Worm (Caenorhabditis elegans): ENCODE measurements around the gene R09H10.1.

R09H10.1 gene

ce11 chrIV:10590649-10591048 lies 9.4 kb upstream of the R09H10.1 start, which contains the start of the genes C43F9.5 and nkb-2:
Gene C43F9.5, minus strand, starts transcription at chrIV:10590749.
Gene nkb-2, plus strand, starts transcription at chrIV:10590925.
- TF ChIP-seq arid-1 (GFP tag; conservative IDR thresholded peaks at IDR 0.05): no peak
- no peak for TF ChIP-seq dve-1 (tag; optimal IDR thresholded peaks at IDR 0.05; ENCODE audit: insufficient read depth)
- TF ChIP-seq php-3 (GFP tag; IDR thresholded peaks at IDR 0.05): no peak
- TF ChIP-seq snpc-4 (tag; optimal IDR thresholded peaks at IDR 0.05): no peak
- TF ChIP-seq ZK546.5 (tag; optimal IDR thresholded peaks at IDR 0.05): no peak
- no peak for TF ChIP-seq lin-13 (GFP tag; optimal IDR thresholded peaks at IDR 0.05)
- no peak for TF ChIP-seq daf-12 (tag; optimal IDR thresholded peaks at IDR 0.05)
- no peak for TF ChIP-seq ceh-82 (tag; optimal IDR thresholded peaks at IDR 0.05)
- TF ChIP-seq nhr-76 (tag; optimal IDR thresholded peaks at IDR 0.05): no peak
- TF ChIP-seq egl-43 (GFP tag; IDR thresholded peaks at IDR 0.05): no peak
- TF ChIP-seq F10B5.3 (tag; optimal IDR thresholded peaks at IDR 0.05): no peak
- TF ChIP-seq madf-5 (GFP tag; IDR thresholded peaks at IDR 0.05): no peak
- no peak for TF ChIP-seq spr-3 (GFP tag; optimal IDR thresholded peaks at IDR 0.05)
- no peak for TF ChIP-seq nhr-11 (tag; optimal IDR thresholded peaks at IDR 0.05)
- no peak for TF ChIP-seq egl-27 (tag; optimal IDR thresholded peaks at IDR 0.05)
- no peak for TF ChIP-seq daf-19 (GFP tag; conservative IDR thresholded peaks at IDR 0.05)

ce11 chrIV:10593570-10593969 lies 6.5 kb upstream of the R09H10.1 start, which contains the start of gene C43F9.7:
Gene C43F9.7, minus strand, starts transcription at chrIV:10593670.
- no peak for TF ChIP-seq zag-1 (tag; optimal IDR thresholded peaks at IDR 0.05)
- no peak for TF ChIP-seq T20F7.1 (GFP tag; optimal IDR thresholded peaks at IDR 0.05)
- TF ChIP-seq Y48G9A.11 (GFP tag; IDR thresholded peaks at IDR 0.05): no peak
- no peak for TF ChIP-seq Y5F2A.4 (GFP tag; optimal IDR thresholded peaks at IDR 0.05)
- TF ChIP-seq ceh-62 (tag; optimal IDR thresholded peaks at IDR 0.05): no peak
- no peak for TF ChIP-seq unc-62 (GFP tag; optimal IDR thresholded peaks at IDR 0.05 in 1 of 2)
- TF ChIP-seq unc-62 (tag; optimal IDR thresholded peaks at IDR 0.05): no peak
- no peak for TF ChIP-seq snpc-4 (tag; optimal IDR thresholded peaks at IDR 0.05)
- TF ChIP-seq mxl-3 (GFP tag; optimal IDR thresholded peaks at IDR 0.05): no peak
- no peak for TF ChIP-seq duxl-1 (tag; optimal IDR thresholded peaks at IDR 0.05; ENCODE audit: poor library complexity)
- TF ChIP-seq nhr-11 (tag; optimal IDR thresholded peaks at IDR 0.05): no peak
- no peak for TF ChIP-seq ztf-7 (tag; optimal IDR thresholded peaks at IDR 0.05)
- TF ChIP-seq zip-2 (tag; optimal IDR thresholded peaks at IDR 0.05): no peak
- TF ChIP-seq zfp-2 (tag; optimal IDR thresholded peaks at IDR 0.05): no peak
- no peak for TF ChIP-seq lin-39 (tag; optimal IDR thresholded peaks at IDR 0.05)
- TF ChIP-seq jun-1 (tag; optimal IDR thresholded peaks at IDR 0.05): no peak
- TF ChIP-seq Y75B8A.6 (GFP tag; IDR thresholded peaks at IDR 0.05): no peak
- TF ChIP-seq zip-11 (GFP tag; IDR thresholded peaks at IDR 0.05): no peak
- TF ChIP-seq nhr-77 (tag; optimal IDR thresholded peaks at IDR 0.05): no peak

- TF ChIP-seq T20F7.1 (GFP tag; optimal IDR thresholded peaks at IDR 0.05) (no peak), dmd-8 (GFP tag; IDR thresholded peaks at IDR 0.05) (no peak), lin-38 (GFP tag; IDR thresholded peaks at IDR 0.05) (no peak), nhr-11 (tag; optimal IDR thresholded peaks at IDR 0.05) (no peak), D1046.2 (GFP tag; IDR thresholded peaks at IDR 0.05) (no peak), dmd-9 (GFP tag; IDR thresholded peaks at IDR 0.05) (no peak), mxl-2 (GFP tag; conservative IDR thresholded peaks at IDR 0.05) (no peak), set-16 (GFP tag; IDR thresholded peaks at IDR 0.05) (no peak), lin-39 (tag; optimal IDR thresholded peaks at IDR 0.05) (no peak), fos-1 (tag; optimal IDR thresholded peaks at IDR 0.05) (no peak)
These were observed 3.6 kb upstream of the R09H10.1 start, which contains the start of gene C43F9.11 for ce11 chrIV:10596505-10596904. Gene C43F9.11, plus strand, starts transcription at chrIV:10596805.

All from whole organism, L4 larva.